Worm (Caenorhabditis elegans): ENCODE data around the gene B0001.2.

Gene B0001.2

ce11 chrIV:12128708-12129107, 22.1 kb downstream of the B0001.2 start:
- TF ChIP-seq hif-1 (tag; optimal IDR thresholded peaks at IDR 0.05) (no peak), pqm-1 (tag; optimal IDR thresholded peaks at IDR 0.05) (peak; percentile 86), mdl-1 (tag; optimal IDR thresholded peaks at IDR 0.05) (no peak), zip-11 (GFP tag; IDR thresholded peaks at IDR 0.05) (no peak), dmd-6 (GFP tag; IDR thresholded peaks at IDR 0.05) (peak; percentile 30; the same call in 1 of the 2 replicates), snpc-4 (tag; optimal IDR thresholded peaks at IDR 0.05) (no peak), lsy-2 (tag; optimal IDR thresholded peaks at IDR 0.05) (peak in 1 of 2 experiments; percentile 12), daf-16 (GFP tag; optimal IDR thresholded peaks at IDR 0.05) (no peak), daf-16 (tag; optimal IDR thresholded peaks at IDR 0.05) (peak; percentile 29), ceh-32 (tag; optimal IDR thresholded peaks at IDR 0.05; ENCODE audit: poor library complexity) (no peak), mes-2 (tag; optimal IDR thresholded peaks at IDR 0.05; ENCODE audit: poor library complexity, severe bottlenecking) (peak; percentile 38), T26A8.4 (GFP tag; IDR thresholded peaks at IDR 0.05) (0 out of 2 replicates have a peak, but pooled peaks have one; percentile 14), Y105C5A.15 (GFP tag; IDR thresholded peaks at IDR 0.05) (no peak), madf-9 (GFP tag; conservative IDR thresholded peaks at IDR 0.05) (no peak), ctbp-1 (GFP tag; IDR thresholded peaks at IDR 0.05) (no peak), nhr-111 (GFP tag; optimal IDR thresholded peaks at IDR 0.05) (no peak), nhr-28 (tag; optimal IDR thresholded peaks at IDR 0.05) (peak; percentile 15), unc-130 (GFP tag; optimal IDR thresholded peaks at IDR 0.05) (no peak), dve-1 (tag; optimal IDR thresholded peaks at IDR 0.05; ENCODE audit: insufficient read depth) (peak; percentile 27)

DNA sequence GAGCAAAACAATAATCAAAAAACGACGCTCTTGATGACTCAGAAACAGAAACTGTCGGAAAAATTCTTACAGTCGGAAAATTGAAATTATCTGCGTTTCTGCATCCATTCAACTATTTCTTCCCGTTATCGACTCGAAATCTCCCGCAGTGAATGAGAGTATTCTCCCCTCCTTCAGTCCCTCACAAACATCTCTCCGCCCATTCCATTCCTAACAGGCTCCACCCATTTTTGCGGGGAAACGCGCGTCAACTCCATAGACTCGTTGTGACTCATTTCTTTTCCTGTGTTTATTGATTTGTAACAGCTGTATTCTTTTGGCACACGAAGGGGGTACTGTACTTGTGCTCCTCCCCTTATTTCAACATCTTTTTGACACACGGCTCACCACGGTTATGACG, 22.9 kb downstream of the B0001.2 start:
- no peak for TF ChIP-seq nhr-6 (tag; optimal IDR thresholded peaks at IDR 0.05)
- no peak for TF ChIP-seq mep-1 (tag; optimal IDR thresholded peaks at IDR 0.05)
- TF ChIP-seq daf-16 (GFP tag; optimal IDR thresholded peaks at IDR 0.05): no peak
- no peak for TF ChIP-seq daf-16 (tag; optimal IDR thresholded peaks at IDR 0.05)
- no peak for TF ChIP-seq mes-2 (tag; optimal IDR thresholded peaks at IDR 0.05; ENCODE audit: poor library complexity, severe bottlenecking)
- no peak for TF ChIP-seq ceh-32 (tag; optimal IDR thresholded peaks at IDR 0.05; ENCODE audit: poor library complexity)
- no peak for TF ChIP-seq vab-7 (GFP tag; IDR thresholded peaks at IDR 0.05)
- no peak for TF ChIP-seq T20F7.1 (GFP tag; optimal IDR thresholded peaks at IDR 0.05)
- TF ChIP-seq pha-4 (GFP tag; IDR thresholded peaks at IDR 0.05): no peak
- TF ChIP-seq pha-4 (tag; optimal IDR thresholded peaks at IDR 0.05): peak; percentile 12
- no peak for TF ChIP-seq arid-1 (GFP tag; conservative IDR thresholded peaks at IDR 0.05)
- TF ChIP-seq lin-13 (GFP tag; optimal IDR thresholded peaks at IDR 0.05): no peak
- peak; percentile 12 for TF ChIP-seq hlh-11 (tag; optimal IDR thresholded peaks at IDR 0.05)
- no peak for TF ChIP-seq saeg-2 (GFP tag; IDR thresholded peaks at IDR 0.05)
- TF ChIP-seq daf-8 (GFP tag; IDR thresholded peaks at IDR 0.05): no peak
- TF ChIP-seq nhr-25 (tag; optimal IDR thresholded peaks at IDR 0.05; ENCODE audit: borderline replicate concordance, insufficient read depth): no peak
- peak in 1 of 2 experiments; percentile 30 for TF ChIP-seq lsy-2 (tag; optimal IDR thresholded peaks at IDR 0.05)
- no peak for TF ChIP-seq zip-11 (GFP tag; IDR thresholded peaks at IDR 0.05)
- TF ChIP-seq aly-2 (tag; optimal IDR thresholded peaks at IDR 0.05): no peak
- TF ChIP-seq ceh-82 (tag; optimal IDR thresholded peaks at IDR 0.05): no peak
- TF ChIP-seq dve-1 (tag; optimal IDR thresholded peaks at IDR 0.05; ENCODE audit: insufficient read depth): no peak
- TF ChIP-seq hmg-1.1 (GFP tag; IDR thresholded peaks at IDR 0.05): 0 out of 2 replicates have a peak, but pooled peaks have one; percentile 12
- TF ChIP-seq sdz-12 (GFP tag; optimal IDR thresholded peaks at IDR 0.05): no peak
- no peak for TF ChIP-seq F26F4.8 (GFP tag; conservative IDR thresholded peaks at IDR 0.05)

- peak in 1 of 2 experiments; percentile 22 for TF ChIP-seq lsy-2 (tag; optimal IDR thresholded peaks at IDR 0.05)
- peak; percentile 1 for TF ChIP-seq aha-1 (tag)
- TF ChIP-seq nhr-111 (GFP tag; optimal IDR thresholded peaks at IDR 0.05): no peak
These were observed 23.9 kb downstream of the B0001.2 start for ce11 chrIV:12126740-12127472.
